Worm (Caenorhabditis elegans) whole organism, L3 larva: ENCODE data around the gene B0310.6.
A peak's percentile ranks its signal among the peaks of the same experiment; 100 is the strongest.

ENCODE experiments used
- ZK546.5 ChIP-seq: sonication (generic microtip); optimal IDR thresholded peaks from 2 replicates; lab custom pipeline; 2017; ENCODE audit warnings: missing biosample characterization, missing genetic modification characterization
- aly-2 ChIP-seq: fragments of 150-350 bp; optimal IDR thresholded peaks from 2 replicates; lab custom pipeline; 2014; ENCODE audit warnings: missing biosample characterization, missing genetic modification characterization
- ama-1 ChIP-seq: fragments of 150-350 bp; optimal IDR thresholded peaks from 2 replicates; lab custom pipeline; 2018
- ceh-16 ChIP-seq: sonication (generic microtip); optimal IDR thresholded peaks from 2 replicates; lab custom pipeline; 2017; ENCODE audit warnings: missing biosample characterization, missing genetic modification characterization
- ceh-28 ChIP-seq: fragments of 150-350 bp; optimal IDR thresholded peaks from 2 replicates; lab custom pipeline; 2014; ENCODE audit warnings: missing biosample characterization, missing genetic modification reagents, missing genetic modification characterization
- ceh-82 ChIP-seq: fragments of 150-350 bp; optimal IDR thresholded peaks from 2 replicates; lab custom pipeline; 2014; ENCODE audit warnings: missing biosample characterization, missing genetic modification characterization
- ceh-9 ChIP-seq: sonication (generic microtip); optimal IDR thresholded peaks from 2 replicates; lab custom pipeline; 2018; ENCODE audit warnings: missing biosample characterization, missing genetic modification characterization
- daf-12 ChIP-seq: fragments of 150-350 bp; optimal IDR thresholded peaks from 2 replicates; lab custom pipeline; 2014; ENCODE audit warnings: missing biosample characterization, missing genetic modification reagents, missing genetic modification characterization
- egl-27 ChIP-seq: sonication (generic microtip); optimal IDR thresholded peaks from 4 replicates; lab custom pipeline; 2017; ENCODE audit warnings: missing biosample characterization, missing genetic modification reagents, missing genetic modification characterization
- elt-1 ChIP-seq: fragments of 150-350 bp; optimal IDR thresholded peaks from 2 replicates; lab custom pipeline; 2014; ENCODE audit warnings: missing biosample characterization, missing genetic modification characterization
- elt-2 ChIP-seq: sonication (generic microtip); optimal IDR thresholded peaks from 2 replicates; lab custom pipeline; 2016; ENCODE audit warnings: missing genetic modification reagents, mild to moderate bottlenecking, missing genetic modification characterization, missing compliant biosample characterization
- elt-3 ChIP-seq, 3 experiments: fragments of 150-350 bp in 1 of 3; sonication (generic microtip) in 2 of 3; optimal IDR thresholded peaks; 2 replicates in 2 of 3; 4 replicates in 1 of 3; lab custom pipeline; 2014 to 2017; ENCODE audit warnings: missing biosample characterization in 3 of 3, missing genetic modification characterization in 3 of 3
- eor-1 ChIP-seq, 2 experiments: fragments of 150-350 bp; optimal IDR thresholded peaks; 2 replicates each; lab custom pipeline; 2014 to 2018; ENCODE audit warnings: missing biosample characterization in 2 of 2, missing genetic modification characterization in 2 of 2
- fkh-2 ChIP-seq: fragments of 150-350 bp; optimal IDR thresholded peaks from 2 replicates; lab custom pipeline; 2014; ENCODE audit warnings: missing biosample characterization, missing genetic modification reagents, missing genetic modification characterization
- fos-1 ChIP-seq: fragments of 150-350 bp; optimal IDR thresholded peaks from 2 replicates; lab custom pipeline; 2014; ENCODE audit warnings: missing biosample characterization, missing genetic modification characterization
- hmg-11 ChIP-seq: sonication (generic microtip); optimal IDR thresholded peaks from 2 replicates; lab custom pipeline; 2016; ENCODE audit warnings: missing genetic modification characterization, missing compliant biosample characterization
- jun-1 ChIP-seq: fragments of 150-350 bp; optimal IDR thresholded peaks from 2 replicates; lab custom pipeline; 2014; ENCODE audit warnings: missing biosample characterization, missing genetic modification reagents, missing genetic modification characterization
- lin-15B ChIP-seq: fragments of 150-350 bp; optimal IDR thresholded peaks from 2 replicates; lab custom pipeline; 2014; ENCODE audit warnings: missing biosample characterization, missing genetic modification characterization
- lin-39 ChIP-seq: fragments of 150-350 bp; optimal IDR thresholded peaks from 2 replicates; lab custom pipeline; 2018; ENCODE audit warnings: missing biosample characterization, missing genetic modification reagents, missing genetic modification characterization
- lsy-12 ChIP-seq: sonication (generic microtip); optimal IDR thresholded peaks from 2 replicates; lab custom pipeline; 2016; ENCODE audit warnings: mild to moderate bottlenecking, missing genetic modification characterization, missing compliant biosample characterization
- mdl-1 ChIP-seq: fragments of 150-350 bp; optimal IDR thresholded peaks from 2 replicates; lab custom pipeline; 2014; ENCODE audit warnings: missing biosample characterization, missing genetic modification characterization
- mml-1 ChIP-seq: fragments of 150-350 bp; sonication (generic microtip); optimal IDR thresholded peaks from 3 replicates; lab custom pipeline; 2014; ENCODE audit warnings: missing biosample characterization, missing genetic modification characterization
- nfya-1 ChIP-seq: sonication (generic microtip); optimal IDR thresholded peaks from 2 replicates; lab custom pipeline; 2017; ENCODE audit warnings: missing genetic modification characterization, mild to moderate bottlenecking, missing compliant biosample characterization, antibody characterized with exemption, moderate library complexity; ENCODE audit not compliant: insufficient read depth
- nhr-11 ChIP-seq: fragments of 150-350 bp; optimal IDR thresholded peaks from 2 replicates; lab custom pipeline; 2014; ENCODE audit warnings: missing biosample characterization, missing genetic modification characterization
- nhr-12 ChIP-seq: fragments of 150-350 bp; optimal IDR thresholded peaks from 2 replicates; lab custom pipeline; 2014; ENCODE audit warnings: missing biosample characterization, missing genetic modification characterization
- nhr-23 ChIP-seq: fragments of 150-350 bp; optimal IDR thresholded peaks from 2 replicates; lab custom pipeline; 2014; ENCODE audit warnings: missing biosample characterization, missing genetic modification reagents, missing genetic modification characterization
- nhr-237 ChIP-seq: fragments of 150-350 bp; optimal IDR thresholded peaks from 2 replicates; lab custom pipeline; 2014; ENCODE audit warnings: missing biosample characterization, missing genetic modification characterization
- nhr-25 ChIP-seq: sonication (generic microtip); optimal IDR thresholded peaks from 2 replicates; lab custom pipeline; 2017; ENCODE audit warnings: missing biosample characterization, missing genetic modification characterization
- nhr-28 ChIP-seq: fragments of 150-350 bp; optimal IDR thresholded peaks from 2 replicates; lab custom pipeline; 2014; ENCODE audit warnings: missing biosample characterization, missing genetic modification characterization
- nhr-43 ChIP-seq: sonication (generic microtip); optimal IDR thresholded peaks from 2 replicates; lab custom pipeline; 2016; ENCODE audit warnings: mild to moderate bottlenecking, missing genetic modification characterization, missing compliant biosample characterization; ENCODE audit not compliant: poor library complexity, severe bottlenecking
- nhr-67 ChIP-seq: fragments of 150-350 bp; optimal IDR thresholded peaks from 2 replicates; lab custom pipeline; 2014; ENCODE audit warnings: missing biosample characterization, missing genetic modification characterization
- nhr-77 ChIP-seq: fragments of 150-350 bp; optimal IDR thresholded peaks from 2 replicates; lab custom pipeline; 2014; ENCODE audit warnings: missing biosample characterization, missing genetic modification characterization
- pha-4 ChIP-seq: fragments of 150-350 bp; optimal IDR thresholded peaks from 2 replicates; lab custom pipeline; 2014; ENCODE audit warnings: missing biosample characterization, missing genetic modification reagents, missing genetic modification characterization
- pqm-1 ChIP-seq: fragments of 150-350 bp; optimal IDR thresholded peaks from 2 replicates; lab custom pipeline; 2017; ENCODE audit warnings: missing biosample characterization, missing genetic modification characterization, inconsistent platforms
- sea-2 ChIP-seq: fragments of 150-350 bp; sonication (generic microtip); optimal IDR thresholded peaks from 4 replicates; lab custom pipeline; 2014; ENCODE audit warnings: missing biosample characterization, missing genetic modification reagents, missing genetic modification characterization
- skn-1 ChIP-seq: fragments of 150-350 bp; optimal IDR thresholded peaks from 2 replicates; lab custom pipeline; 2014; ENCODE audit warnings: missing biosample characterization, missing genetic modification characterization
- snpc-4 ChIP-seq: fragments of 150-350 bp; optimal IDR thresholded peaks from 2 replicates; lab custom pipeline; 2014; ENCODE audit warnings: missing biosample characterization, missing genetic modification characterization
- tbx-2 ChIP-seq: sonication (generic microtip); optimal IDR thresholded peaks from 2 replicates; lab custom pipeline; 2016; ENCODE audit warnings: mild to moderate bottlenecking, missing genetic modification characterization, missing compliant biosample characterization
- unc-39 ChIP-seq: sonication (generic microtip); optimal IDR thresholded peaks from 4 replicates; lab custom pipeline; 2017; ENCODE audit warnings: missing biosample characterization, missing genetic modification characterization
- unc-62 ChIP-seq: fragments of 150-350 bp; sonication (generic microtip); optimal IDR thresholded peaks from 4 replicates; lab custom pipeline; 2014; ENCODE audit warnings: missing biosample characterization, missing genetic modification reagents, missing genetic modification characterization
- zag-1 ChIP-seq: fragments of 150-350 bp; optimal IDR thresholded peaks from 2 replicates; lab custom pipeline; 2014; ENCODE audit warnings: missing biosample characterization, missing genetic modification characterization
- ztf-11 ChIP-seq: fragments of 150-350 bp; optimal IDR thresholded peaks from 2 replicates; lab custom pipeline; 2014; ENCODE audit warnings: missing biosample characterization, missing genetic modification characterization

Gene B0310.6

ce11 chrX:504046-504843 lies 26.6 kb downstream of the B0310.6 start:
- TF ChIP-seq mdl-1 (tag; lab: Kevin White, UChicago) (no peak), mml-1 (tag; lab: Kevin White, UChicago) (no peak), snpc-4 (no peak), unc-39 (tag; lab: Kevin White, UChicago) (no peak), nhr-12 (tag; lab: Kevin White, UChicago) (no peak), elt-1 (tag; lab: Kevin White, UChicago) (peak; percentile 50), hmg-11 (tag; lab: Kevin White, UChicago) (no peak), ceh-82 (tag; lab: Kevin White, UChicago) (no peak), ceh-28 (tag; lab: Kevin White, UChicago) (no peak), nhr-28 (tag; lab: Kevin White, UChicago) (no peak), unc-62 (GFP tag; lab: Kevin White, UChicago) (no peak), nhr-43 (tag; lab: Kevin White, UChicago) (no peak), nfya-1 (tag; lab: Kevin White, UChicago) (no peak), ceh-16 (tag; lab: Kevin White, UChicago) (peak; percentile 13), fos-1 (tag; lab: Kevin White, UChicago) (no peak), zag-1 (no peak), fkh-2 (tag; lab: Kevin White, UChicago) (no peak), ama-1 (lab: Kevin White, UChicago) (no peak), skn-1 (no peak), daf-12 (tag; lab: Kevin White, UChicago) (no peak), sea-2 (GFP tag; lab: Kevin White, UChicago) (no peak), nhr-11 (tag; lab: Kevin White, UChicago) (no peak), nhr-23 (tag; lab: Kevin White, UChicago) (peak; percentile 59), pha-4 (tag; lab: Kevin White, UChicago) (no peak), lin-15B (tag; lab: Kevin White, UChicago) (no peak), tbx-2 (tag; lab: Kevin White, UChicago) (no peak), pqm-1 (no peak), elt-3 (tag; optimal IDR thresholded peaks at IDR 0.05; lab: Kevin White, UChicago) (peak in 1 of 3 experiments; percentile 5), elt-2 (no peak), aly-2 (tag; lab: Kevin White, UChicago) (no peak), jun-1 (tag; lab: Kevin White, UChicago) (no peak), lsy-12 (no peak)
- TF ChIP-seq, all 47 proteins: peak for 4

ce11 chrX:498640-499039 lies 32.2 kb downstream of the B0310.6 start:
- TF ChIP-seq nhr-11 (tag; lab: Kevin White, UChicago) (no peak), ztf-11 (tag; lab: Kevin White, UChicago) (no peak), unc-39 (tag; lab: Kevin White, UChicago) (no peak), daf-12 (tag; lab: Kevin White, UChicago) (no peak), nhr-25 (tag; lab: Kevin White, UChicago) (peak; percentile 9), snpc-4 (no peak), elt-2 (no peak), nhr-67 (no peak), ama-1 (lab: Kevin White, UChicago) (no peak), lsy-12 (no peak), tbx-2 (tag; lab: Kevin White, UChicago) (no peak), elt-1 (tag; lab: Kevin White, UChicago) (no peak), pqm-1 (no peak), hmg-11 (tag; lab: Kevin White, UChicago) (no peak), lin-15B (tag; lab: Kevin White, UChicago) (no peak), nhr-43 (tag; lab: Kevin White, UChicago) (peak; percentile 24), unc-62 (GFP tag; lab: Kevin White, UChicago) (no peak), ceh-16 (tag; lab: Kevin White, UChicago) (no peak), nhr-237 (tag; lab: Kevin White, UChicago) (no peak), nhr-12 (tag; lab: Kevin White, UChicago) (no peak), nfya-1 (tag; lab: Kevin White, UChicago) (peak; percentile 28), ZK546.5 (no peak), nhr-77 (tag; lab: Kevin White, UChicago) (no peak), ceh-9 (tag; lab: Kevin White, UChicago) (no peak), zag-1 (no peak), lin-39 (tag; lab: Kevin White, UChicago) (peak; percentile 5), aly-2 (tag; lab: Kevin White, UChicago) (no peak), nhr-23 (tag; lab: Kevin White, UChicago) (peak; percentile 19), sea-2 (GFP tag; lab: Kevin White, UChicago) (no peak), fos-1 (tag; lab: Kevin White, UChicago) (no peak), eor-1 (tag; optimal IDR thresholded peaks at IDR 0.05; lab: Kevin White, UChicago) (no peak), skn-1 (no peak), ceh-28 (tag; lab: Kevin White, UChicago) (peak; percentile 80), egl-27 (tag; lab: Kevin White, UChicago) (no peak), elt-3 (tag; optimal IDR thresholded peaks at IDR 0.05; lab: Kevin White, UChicago) (no peak), fkh-2 (tag; lab: Kevin White, UChicago) (no peak)
